Worm (Caenorhabditis elegans) whole organism, L2 larva: ENCODE measurements around the gene K09E2.1.

Experiments
- C34F6.9 ChIP-seq: fragments of 150-350 bp; optimal IDR thresholded peaks from 2 replicates; lab custom pipeline; 2014; ENCODE audit warnings: missing biosample characterization, missing genetic modification characterization
- ceh-16 ChIP-seq: fragments of 150-350 bp; optimal IDR thresholded peaks from 2 replicates; lab custom pipeline; 2014; ENCODE audit warnings: missing biosample characterization, missing genetic modification characterization
- crh-2 ChIP-seq: sonication (generic microtip); optimal IDR thresholded peaks from 2 replicates; lab custom pipeline; 2017; ENCODE audit warnings: missing biosample characterization, missing genetic modification characterization
- egl-27 ChIP-seq: sonication (generic microtip); optimal IDR thresholded peaks from 3 replicates; lab custom pipeline; 2017; ENCODE audit warnings: missing biosample characterization, missing genetic modification reagents, missing genetic modification characterization
- lsy-2 ChIP-seq, 2 experiments: fragments of 150-350 bp in 1 of 2; sonication (generic microtip) in 1 of 2; optimal IDR thresholded peaks; 2 replicates each; lab custom pipeline; 2014 to 2017; ENCODE audit warnings: missing biosample characterization in 2 of 2, missing genetic modification characterization in 2 of 2
- mdl-1 ChIP-seq, 2 experiments: fragments of 150-350 bp in 1 of 2; sonication (generic microtip) in 1 of 2; optimal IDR thresholded peaks; 2 replicates each; lab custom pipeline; 2017; ENCODE audit warnings: missing biosample characterization in 2 of 2, missing genetic modification characterization in 2 of 2
- nhr-11 ChIP-seq: fragments of 150-350 bp; optimal IDR thresholded peaks from 2 replicates; lab custom pipeline; 2014; ENCODE audit warnings: missing biosample characterization, missing genetic modification characterization
- nhr-12 ChIP-seq: fragments of 150-350 bp; optimal IDR thresholded peaks from 2 replicates; lab custom pipeline; 2014; ENCODE audit warnings: missing biosample characterization, missing genetic modification characterization
- nhr-237 ChIP-seq: fragments of 150-350 bp; optimal IDR thresholded peaks from 2 replicates; lab custom pipeline; 2014; ENCODE audit warnings: missing biosample characterization, missing genetic modification characterization
- unc-39 ChIP-seq: fragments of 150-350 bp; optimal IDR thresholded peaks from 2 replicates; lab custom pipeline; 2014; ENCODE audit warnings: missing biosample characterization, missing genetic modification characterization
- unc-62 ChIP-seq: fragments of 150-350 bp; optimal IDR thresholded peaks from 2 replicates; lab custom pipeline; 2014; ENCODE audit warnings: missing biosample characterization, missing genetic modification reagents, missing genetic modification characterization
- ztf-11 ChIP-seq: sonication (generic microtip); optimal IDR thresholded peaks from 2 replicates; lab custom pipeline; 2017; ENCODE audit warnings: missing biosample characterization, missing genetic modification characterization
- ztf-4 ChIP-seq: fragments of 150-350 bp; optimal IDR thresholded peaks from 2 replicates; lab custom pipeline; 2014; ENCODE audit warnings: missing biosample characterization, missing genetic modification characterization

ce11 chrX:8703664-8704356 lies 22.1 kb downstream of the K09E2.1 start, which contains the start of gene jbts-14:
- TF ChIP-seq nhr-11 (tag; lab: Kevin White, UChicago) = no peak
- TF ChIP-seq nhr-12 = no peak
- no peak for TF ChIP-seq mdl-1 (tag; optimal IDR thresholded peaks at IDR 0.05; lab: Kevin White, UChicago)
- TF ChIP-seq unc-62 (GFP tag; lab: Kevin White, UChicago) = no peak
- no peak for TF ChIP-seq ztf-4 (tag; lab: Kevin White, UChicago)
- TF ChIP-seq C34F6.9 (tag; lab: Kevin White, UChicago) = no peak
- TF ChIP-seq unc-39 (tag; lab: Kevin White, UChicago) = no peak
- no peak for TF ChIP-seq ceh-16 (tag; lab: Kevin White, UChicago)
- no peak for TF ChIP-seq crh-2 (tag; lab: Kevin White, UChicago)
- no peak for TF ChIP-seq egl-27 (tag; lab: Kevin White, UChicago)
- no peak for TF ChIP-seq ztf-11
- no peak for TF ChIP-seq nhr-237
- TF ChIP-seq lsy-2 (tag; optimal IDR thresholded peaks at IDR 0.05; lab: Kevin White, UChicago) = no peak
